Worm (Caenorhabditis elegans): Measurements from ENCODE around the gene daf-3.

The daf-3 gene

DNA sequence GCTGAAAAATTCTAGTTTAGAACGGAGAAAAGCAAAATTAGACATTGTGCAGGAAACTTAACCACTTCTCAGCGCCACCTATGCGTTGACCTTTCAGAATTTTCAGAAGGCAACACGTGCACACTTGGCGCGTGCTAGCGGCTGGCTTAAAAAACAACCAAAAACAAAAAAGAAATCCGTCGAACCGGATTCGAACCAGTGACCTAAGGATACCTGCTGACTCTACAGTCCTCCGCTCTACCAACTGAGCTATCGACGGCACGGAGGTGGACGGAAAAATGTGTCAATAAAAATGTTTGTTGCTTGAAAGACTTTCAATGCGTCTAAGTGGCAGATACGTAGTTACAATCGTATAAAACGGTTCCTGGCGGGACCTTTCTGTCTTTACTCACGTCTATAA, 39.9 kb upstream of the daf-3 start (continued):
- TF ChIP-seq hlh-30 (tag; optimal IDR thresholded peaks at IDR 0.05; ENCODE audit: insufficient read depth) (peak; percentile 42), nhr-25 (tag; optimal IDR thresholded peaks at IDR 0.05; ENCODE audit: borderline replicate concordance, insufficient read depth) (no peak), tra-1 (GFP tag; IDR thresholded peaks at IDR 0.05) (no peak), nhr-42 (GFP tag; IDR thresholded peaks at IDR 0.05) (no peak), egl-43 (GFP tag; IDR thresholded peaks at IDR 0.05) (no peak), F26F4.8 (GFP tag; conservative IDR thresholded peaks at IDR 0.05) (no peak), dve-1 (tag; optimal IDR thresholded peaks at IDR 0.05; ENCODE audit: insufficient read depth) (no peak), zip-11 (GFP tag; IDR thresholded peaks at IDR 0.05) (no peak), ctbp-1 (GFP tag; IDR thresholded peaks at IDR 0.05) (no peak), dmd-6 (GFP tag; IDR thresholded peaks at IDR 0.05) (peak; percentile 21; the same call in 1 of the 2 replicates), dmd-8 (GFP tag; IDR thresholded peaks at IDR 0.05) (no peak), Y48G9A.11 (GFP tag; IDR thresholded peaks at IDR 0.05) (0 out of 2 replicates have a peak, but pooled peaks have one; percentile 13), mep-1 (tag; optimal IDR thresholded peaks at IDR 0.05) (no peak), fos-1 (tag; optimal IDR thresholded peaks at IDR 0.05) (no peak), nhr-10 (tag; optimal IDR thresholded peaks at IDR 0.05) (no peak), arid-1 (GFP tag; conservative IDR thresholded peaks at IDR 0.05) (peak; percentile 57), nhr-41 (GFP tag; IDR thresholded peaks at IDR 0.05) (no peak), cey-2 (tag; optimal IDR thresholded peaks at IDR 0.05; ENCODE audit: borderline replicate concordance, insufficient read depth) (no peak), daf-12 (tag; optimal IDR thresholded peaks at IDR 0.05) (no peak), ces-1 (GFP tag; optimal IDR thresholded peaks at IDR 0.05) (no peak), F37D6.2 (tag; optimal IDR thresholded peaks at IDR 0.05) (no peak), attf-4 (tag; optimal IDR thresholded peaks at IDR 0.05) (no peak), nhr-48 (tag; optimal IDR thresholded peaks at IDR 0.05) (no peak), lim-7 (GFP tag; IDR thresholded peaks at IDR 0.05) (peak; percentile 55; the same call in 1 of the 2 replicates), zfp-2 (tag; optimal IDR thresholded peaks at IDR 0.05) (no peak), aha-1 (tag) (peak; percentile 86), ceh-44 (GFP tag; IDR thresholded peaks at IDR 0.05) (0 out of 2 replicates have a peak, but pooled peaks have one; percentile 8), daf-19 (GFP tag; conservative IDR thresholded peaks at IDR 0.05) (no peak), php-3 (GFP tag; IDR thresholded peaks at IDR 0.05) (no peak), Y105C5A.15 (GFP tag; IDR thresholded peaks at IDR 0.05) (no peak), lin-39 (tag; optimal IDR thresholded peaks at IDR 0.05) (no peak), saeg-2 (GFP tag; IDR thresholded peaks at IDR 0.05) (no peak), set-16 (GFP tag; IDR thresholded peaks at IDR 0.05) (no peak), mxl-3 (GFP tag; optimal IDR thresholded peaks at IDR 0.05) (no peak)

DNA sequence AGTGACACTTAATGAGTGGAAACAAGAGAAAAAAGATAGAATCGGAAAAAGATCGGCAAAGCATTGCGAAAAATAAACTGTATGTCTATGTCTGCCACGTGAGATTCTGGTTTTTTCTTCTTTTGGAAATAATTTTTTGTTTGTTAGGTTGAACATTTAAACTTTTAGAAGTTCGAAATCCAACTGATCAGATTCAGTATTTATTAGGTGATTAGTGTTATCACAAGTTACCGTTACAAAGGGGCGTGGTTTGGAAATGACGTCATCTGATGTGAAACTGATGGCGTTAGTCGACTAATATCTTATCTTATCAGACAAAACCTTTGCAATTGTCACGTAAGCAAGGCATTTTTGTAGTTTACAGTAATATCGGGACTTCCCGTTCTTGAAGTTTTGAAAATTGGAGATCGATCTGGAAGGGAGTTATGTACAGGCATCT, 39.0 kb upstream of the daf-3 start:
- TF ChIP-seq zfp-3 (GFP tag; conservative IDR thresholded peaks at IDR 0.05) (no peak), ceh-32 (tag; optimal IDR thresholded peaks at IDR 0.05; ENCODE audit: poor library complexity) (no peak), madf-9 (GFP tag; conservative IDR thresholded peaks at IDR 0.05) (no peak), dmd-6 (GFP tag; IDR thresholded peaks at IDR 0.05) (peak; percentile 53), F26F4.8 (GFP tag; conservative IDR thresholded peaks at IDR 0.05) (no peak), nhr-41 (GFP tag; IDR thresholded peaks at IDR 0.05) (no peak), lin-29 (GFP tag; IDR thresholded peaks at IDR 0.05) (no peak), pha-4 (GFP tag; IDR thresholded peaks at IDR 0.05) (no peak), pha-4 (tag; optimal IDR thresholded peaks at IDR 0.05) (no peak), lin-15B (tag; optimal IDR thresholded peaks at IDR 0.05) (no peak), mdl-1 (tag; optimal IDR thresholded peaks at IDR 0.05) (peak; percentile 61 to 85), pqm-1 (tag; optimal IDR thresholded peaks at IDR 0.05) (no peak), lir-3 (tag; optimal IDR thresholded peaks at IDR 0.05) (no peak), aha-1 (tag) (peak; percentile 100), madf-5 (GFP tag; IDR thresholded peaks at IDR 0.05) (no peak), daf-12 (tag; optimal IDR thresholded peaks at IDR 0.05) (no peak), php-3 (GFP tag; IDR thresholded peaks at IDR 0.05) (no peak), vab-7 (GFP tag; IDR thresholded peaks at IDR 0.05) (no peak), snpc-1.2 (GFP tag; IDR thresholded peaks at IDR 0.05) (no peak), rbr-2 (tag; optimal IDR thresholded peaks at IDR 0.05) (no peak), Y105C5A.15 (GFP tag; IDR thresholded peaks at IDR 0.05) (no peak), zip-2 (tag; optimal IDR thresholded peaks at IDR 0.05) (no peak), ceh-44 (GFP tag; IDR thresholded peaks at IDR 0.05) (no peak), zfp-2 (tag; optimal IDR thresholded peaks at IDR 0.05) (no peak), lin-39 (tag; optimal IDR thresholded peaks at IDR 0.05) (no peak), fos-1 (tag; optimal IDR thresholded peaks at IDR 0.05) (no peak), nhr-25 (tag; optimal IDR thresholded peaks at IDR 0.05; ENCODE audit: borderline replicate concordance, insufficient read depth) (peak; percentile 57), dmd-8 (GFP tag; IDR thresholded peaks at IDR 0.05) (no peak)

Data from whole organism, L4 larva.